Worm (Caenorhabditis elegans) whole organism, dauer: ENCODE measurements around the gene K12H6.5.
"Not testable (repeated sequence)": the region's sequence is repeated elsewhere in the genome, so short reads cannot be mapped to it uniquely, and the experiment has no call there.

Source experiments
- unc-62 ChIP-seq: sonication (generic microtip); optimal IDR thresholded peaks from 2 replicates; lab custom pipeline; 2017; ENCODE audit warnings: missing biosample characterization, missing genetic modification reagents, missing genetic modification characterization

The K12H6.5 gene

ce11 chrII:2853767-2854166, 27.8 kb upstream of the K12H6.5 start:
- TF ChIP-seq unc-62 = no peak

- TF ChIP-seq unc-62 = no peak
Measured at ce11 chrII:2852493-2852892, 26.5 kb upstream of the K12H6.5 start, which contains the start of gene ptc-3. Gene ptc-3, minus strand, starts transcription at chrII:2852593.

ce11 chrII:2846552-2846951, 20.6 kb upstream of the K12H6.5 start:
- TF ChIP-seq unc-62 = no peak

ce11 chrII:2845674-2846073, 19.7 kb upstream of the K12H6.5 start:
- no peak for TF ChIP-seq unc-62

- TF ChIP-seq unc-62 = no peak
Measured at ce11 chrII:2843088-2843487, 17.1 kb upstream of the K12H6.5 start, which contains the start of gene Y110A2AL.7. Gene Y110A2AL.7, minus strand, starts transcription at chrII:2843188.

- no peak for TF ChIP-seq unc-62
Measured at ce11 chrII:2841529-2841928, 15.6 kb upstream of the K12H6.5 start, which contains the start of gene Y110A2AL.6. Gene Y110A2AL.6, minus strand, starts transcription at chrII:2841629.

ce11 chrII:2839004-2839403, 13.0 kb upstream of the K12H6.5 start, which contains the start of gene Y110A2AL.4:
Gene Y110A2AL.4, plus strand, starts transcription at chrII:2839304.
- not testable (repeated sequence) for TF ChIP-seq unc-62

ce11 chrII:2836853-2837252, 10.9 kb upstream of the K12H6.5 start, which contains the start of gene K12H6.7:
Gene K12H6.7, minus strand, starts transcription at chrII:2836953.
- TF ChIP-seq unc-62 = no peak

ce11 chrII:2834105-2834504, 8.1 kb upstream of the K12H6.5 start:
- no peak for TF ChIP-seq unc-62

ce11 chrII:2832539-2832938, 6.6 kb upstream of the K12H6.5 start:
- TF ChIP-seq unc-62 = no peak

ce11 chrII:2832098-2832497, 6.1 kb upstream of the K12H6.5 start:
- no peak for TF ChIP-seq unc-62

ce11 chrII:2831173-2831572, 5.2 kb upstream of the K12H6.5 start, which contains the start of gene K12H6.6:
Gene K12H6.6, minus strand, starts transcription at chrII:2831233.
- no peak for TF ChIP-seq unc-62

- TF ChIP-seq unc-62 = no peak
Measured at ce11 chrII:2830144-2830543, 4.2 kb upstream of the K12H6.5 start.

ce11 chrII:2829482-2829881, 3.5 kb upstream of the K12H6.5 start:
- no peak for TF ChIP-seq unc-62

ce11 chrII:2827859-2828403, 2.0 kb upstream of the K12H6.5 start, which contains the start of gene K12H6.8:
Gene K12H6.8, plus strand, starts transcription at chrII:2827896.
- TF ChIP-seq unc-62 = no peak

- TF ChIP-seq unc-62 = no peak
Measured at ce11 chrII:2824169-2824568, 1.8 kb downstream of the K12H6.5 start, which contains the start of the genes K12H6.4 and K12H6.9. Gene K12H6.4, minus strand, starts transcription at chrII:2824269. Gene K12H6.9, plus strand, starts transcription at chrII:2824404.

- TF ChIP-seq unc-62 = no peak
Measured at ce11 chrII:2822435-2822920, 3.5 kb downstream of the K12H6.5 start, which contains the start of the genes fut-4 and K12H6.10. Gene fut-4, minus strand, starts transcription at chrII:2822535. Gene K12H6.10, plus strand, starts transcription at chrII:2822870.

ce11 chrII:2816676-2817075, 9.3 kb downstream of the K12H6.5 start, which contains the start of gene set-13:
Gene set-13, plus strand, starts transcription at chrII:2816976.
- TF ChIP-seq unc-62 = no peak
